Worm (Caenorhabditis elegans) whole organism, L3 larva: ENCODE data around the gene tsn-1.

Source experiments
- ama-1 ChIP-seq: fragments of 150-350 bp; optimal IDR thresholded peaks from 2 replicates; lab custom pipeline; 2018
- ceh-82 ChIP-seq: fragments of 150-350 bp; optimal IDR thresholded peaks from 2 replicates; lab custom pipeline; 2014; ENCODE audit warnings: missing biosample characterization, missing genetic modification characterization
- ceh-9 ChIP-seq: sonication (generic microtip); optimal IDR thresholded peaks from 2 replicates; lab custom pipeline; 2018; ENCODE audit warnings: missing biosample characterization, missing genetic modification characterization
- lin-39 ChIP-seq: fragments of 150-350 bp; optimal IDR thresholded peaks from 2 replicates; lab custom pipeline; 2018; ENCODE audit warnings: missing biosample characterization, missing genetic modification reagents, missing genetic modification characterization
- sea-2 ChIP-seq: fragments of 150-350 bp; sonication (generic microtip); optimal IDR thresholded peaks from 4 replicates; lab custom pipeline; 2014; ENCODE audit warnings: missing biosample characterization, missing genetic modification reagents, missing genetic modification characterization
- snpc-4 ChIP-seq: fragments of 150-350 bp; optimal IDR thresholded peaks from 2 replicates; lab custom pipeline; 2014; ENCODE audit warnings: missing biosample characterization, missing genetic modification characterization
- zag-1 ChIP-seq: fragments of 150-350 bp; optimal IDR thresholded peaks from 2 replicates; lab custom pipeline; 2014; ENCODE audit warnings: missing biosample characterization, missing genetic modification characterization
- ztf-4 ChIP-seq: fragments of 150-350 bp; optimal IDR thresholded peaks from 2 replicates; lab custom pipeline; 2014; ENCODE audit warnings: missing biosample characterization, missing genetic modification characterization

ce11 chrII:4752257-4752728, 45.7 kb downstream of the tsn-1 start, which contains the start of gene F41C3.1:
- TF ChIP-seq snpc-4 (tag; lab: Kevin White, UChicago) (no peak), ceh-82 (tag; lab: Kevin White, UChicago) (no peak), lin-39 (tag; lab: Kevin White, UChicago) (no peak), sea-2 (GFP tag; lab: Kevin White, UChicago) (no peak), ceh-9 (tag; lab: Kevin White, UChicago) (no peak), ama-1 (lab: Kevin White, UChicago) (no peak), ztf-4 (no peak), zag-1 (no peak)
